Worm (Caenorhabditis elegans) whole organism, mixed stage, embryonic: ENCODE measurements around the gene Y55D5A.1.
A peak's percentile ranks its signal among the peaks of the same experiment; 100 is the strongest.

ENCODE experiments used
- M03D4.4 ChIP-seq: sonication (generic microtip); optimal IDR thresholded peaks from 2 replicates; lab custom pipeline; 2017; ENCODE audit warnings: mild to moderate bottlenecking, missing genetic modification characterization, missing compliant biosample characterization
- bed-3 ChIP-seq: fragments of 200-800 bp; sonication (Bioruptor generic); optimal IDR thresholded peaks from 3 replicates; lab custom pipeline; 2018; ENCODE audit warnings: mild to moderate bottlenecking, missing genetic modification characterization, moderate library complexity, missing compliant biosample characterization
- blmp-1 ChIP-seq: fragments of 150-350 bp; optimal IDR thresholded peaks from 2 replicates; lab custom pipeline; 2014; ENCODE audit warnings: missing biosample characterization, missing genetic modification characterization
- ceh-39 ChIP-seq: fragments of 150-350 bp; optimal IDR thresholded peaks from 2 replicates; lab custom pipeline; 2014; ENCODE audit warnings: missing biosample characterization, missing genetic modification characterization
- ceh-43 ChIP-seq: fragments of 200-800 bp; sonication (Bioruptor generic); optimal IDR thresholded peaks from 2 replicates; lab custom pipeline; 2018; ENCODE audit warnings: mild to moderate bottlenecking, missing genetic modification characterization, moderate library complexity, missing compliant biosample characterization
- ceh-83 ChIP-seq: fragments of 200-800 bp; sonication (Bioruptor generic); optimal IDR thresholded peaks from 2 replicates; lab custom pipeline; 2018; ENCODE audit warnings: mild to moderate bottlenecking, missing genetic modification characterization, missing compliant biosample characterization
- ces-1 ChIP-seq: fragments of 150-350 bp; optimal IDR thresholded peaks from 2 replicates; lab custom pipeline; 2014; ENCODE audit warnings: missing biosample characterization, missing genetic modification reagents, missing genetic modification characterization
- cnd-1 ChIP-seq: fragments of 200-800 bp; sonication (Bioruptor generic); optimal IDR thresholded peaks from 2 replicates; lab custom pipeline; 2018; ENCODE audit warnings: mild to moderate bottlenecking, missing genetic modification characterization, missing compliant biosample characterization
- drap-1 ChIP-seq: fragments of 200-800 bp; sonication (Bioruptor generic); optimal IDR thresholded peaks from 3 replicates; lab custom pipeline; 2018; ENCODE audit warnings: mild to moderate bottlenecking, missing genetic modification characterization, missing compliant biosample characterization
- elt-1 ChIP-seq: sonication (generic microtip); optimal IDR thresholded peaks from 2 replicates; lab custom pipeline; 2017; ENCODE audit warnings: missing genetic modification characterization, mild to moderate bottlenecking, missing compliant biosample characterization, antibody characterized with exemption, moderate library complexity, borderline replicate concordance; ENCODE audit not compliant: insufficient read depth
- elt-3 ChIP-seq: fragments of 150-350 bp; optimal IDR thresholded peaks from 2 replicates; lab custom pipeline; 2014; ENCODE audit warnings: missing biosample characterization, missing genetic modification characterization
- flh-1 ChIP-seq: fragments of 200-800 bp; sonication (Bioruptor generic); optimal IDR thresholded peaks from 2 replicates; lab custom pipeline; 2018; ENCODE audit warnings: mild to moderate bottlenecking, missing genetic modification characterization, moderate library complexity, missing compliant biosample characterization
- ham-2 ChIP-seq: fragments of 200-800 bp; sonication (Bioruptor generic); optimal IDR thresholded peaks from 2 replicates; lab custom pipeline; 2018; ENCODE audit warnings: mild to moderate bottlenecking, missing genetic modification characterization, missing compliant biosample characterization
- hlh-1 ChIP-seq: fragments of 150-350 bp; optimal IDR thresholded peaks from 2 replicates; lab custom pipeline; 2014; ENCODE audit warnings: missing biosample characterization, missing genetic modification reagents, missing genetic modification characterization
- lin-13 ChIP-seq: fragments of 150-350 bp; optimal IDR thresholded peaks from 2 replicates; lab custom pipeline; 2014; ENCODE audit warnings: missing biosample characterization, missing genetic modification characterization
- lsy-2 ChIP-seq: fragments of 150-350 bp; optimal IDR thresholded peaks from 2 replicates; lab custom pipeline; 2014; ENCODE audit warnings: missing biosample characterization, missing genetic modification characterization
- mab-5 ChIP-seq: fragments of 150-350 bp; optimal IDR thresholded peaks from 2 replicates; lab custom pipeline; 2014; ENCODE audit warnings: missing biosample characterization, missing genetic modification characterization
- mep-1 ChIP-seq: fragments of 150-350 bp; optimal IDR thresholded peaks from 2 replicates; lab custom pipeline; 2017; ENCODE audit warnings: missing biosample characterization, missing genetic modification reagents, missing genetic modification characterization, inconsistent platforms
- mls-2 ChIP-seq: sonication (generic microtip); optimal IDR thresholded peaks from 2 replicates; lab custom pipeline; 2016; ENCODE audit warnings: mild to moderate bottlenecking, missing genetic modification characterization, moderate library complexity, missing compliant biosample characterization
- nhr-237 ChIP-seq: fragments of 150-350 bp; optimal IDR thresholded peaks from 2 replicates; lab custom pipeline; 2014; ENCODE audit warnings: missing biosample characterization, missing genetic modification characterization
- nhr-76 ChIP-seq: sonication (generic microtip); optimal IDR thresholded peaks from 2 replicates; lab custom pipeline; 2017; ENCODE audit warnings: missing biosample characterization, missing genetic modification characterization
- pha-4 ChIP-seq: fragments of 150-350 bp; optimal IDR thresholded peaks from 2 replicates; lab custom pipeline; 2018; ENCODE audit warnings: missing biosample characterization, missing genetic modification reagents, missing genetic modification characterization
- sem-2 ChIP-seq: fragments of 200-800 bp; sonication (Bioruptor generic); optimal IDR thresholded peaks from 2 replicates; lab custom pipeline; 2018; ENCODE audit warnings: mild to moderate bottlenecking, missing genetic modification characterization, missing compliant biosample characterization
- sptf-1 ChIP-seq: sonication (generic microtip); optimal IDR thresholded peaks from 2 replicates; lab custom pipeline; 2017; ENCODE audit warnings: mild to moderate bottlenecking, missing genetic modification characterization, moderate library complexity, missing compliant biosample characterization
- tbx-8 ChIP-seq: fragments of 200-800 bp; sonication (Bioruptor generic); optimal IDR thresholded peaks from 2 replicates; lab custom pipeline; 2018; ENCODE audit warnings: mild to moderate bottlenecking, missing genetic modification characterization, moderate library complexity, missing compliant biosample characterization
- unc-120 ChIP-seq: sonication (generic microtip); optimal IDR thresholded peaks from 2 replicates; lab custom pipeline; 2017; ENCODE audit warnings: missing genetic modification characterization, missing compliant biosample characterization; ENCODE audit not compliant: poor library complexity, severe bottlenecking
- unc-39 ChIP-seq: fragments of 150-350 bp; optimal IDR thresholded peaks from 2 replicates; lab custom pipeline; 2014; ENCODE audit warnings: missing biosample characterization, missing genetic modification characterization
- unc-62 ChIP-seq: fragments of 150-350 bp; optimal IDR thresholded peaks from 2 replicates; lab custom pipeline; 2014; ENCODE audit warnings: missing biosample characterization, missing genetic modification reagents, missing genetic modification characterization
- zip-8 ChIP-seq: fragments of 150-350 bp; optimal IDR thresholded peaks from 2 replicates; lab custom pipeline; 2014; ENCODE audit warnings: missing biosample characterization, missing genetic modification characterization
- ztf-11 ChIP-seq: fragments of 150-350 bp; optimal IDR thresholded peaks from 2 replicates; lab custom pipeline; 2014; ENCODE audit warnings: missing biosample characterization, missing genetic modification characterization

Y55D5A.1 gene

DNA sequence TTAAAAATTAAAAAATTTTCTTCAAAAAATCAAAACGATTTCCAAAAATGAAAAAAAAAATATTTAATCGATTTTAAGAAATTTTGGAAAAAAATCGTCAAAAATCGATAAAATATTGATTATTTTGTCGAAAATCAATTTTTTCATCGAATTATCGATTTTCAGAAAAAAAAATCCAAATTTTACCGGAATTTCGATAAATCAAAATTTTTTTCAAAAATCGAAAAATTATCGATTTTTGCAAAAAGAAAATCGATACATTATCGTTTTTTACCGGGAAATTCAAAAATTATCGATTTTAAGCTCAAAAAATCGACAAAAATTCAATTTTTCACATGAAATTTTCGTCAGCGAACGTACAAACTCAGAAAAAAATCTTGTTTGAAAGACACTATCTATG is 13.1 kb downstream of the Y55D5A.1 start:
- TF ChIP-seq blmp-1 (no peak), sem-2 (GFP tag; lab: Kevin White, UChicago) (no peak), sptf-1 (tag; lab: Kevin White, UChicago) (no peak), nhr-76 (tag; lab: Kevin White, UChicago) (no peak), elt-1 (tag; lab: Kevin White, UChicago) (no peak), nhr-237 (tag; lab: Kevin White, UChicago) (no peak), elt-3 (tag; lab: Kevin White, UChicago) (no peak)

ce11 chrIII:3018822-3019221 is 36.6 kb downstream of the Y55D5A.1 start:
- TF ChIP-seq bed-3 (GFP tag; lab: Kevin White, UChicago) (no peak), ztf-11 (no peak), zip-8 (peak; percentile 99)

DNA sequence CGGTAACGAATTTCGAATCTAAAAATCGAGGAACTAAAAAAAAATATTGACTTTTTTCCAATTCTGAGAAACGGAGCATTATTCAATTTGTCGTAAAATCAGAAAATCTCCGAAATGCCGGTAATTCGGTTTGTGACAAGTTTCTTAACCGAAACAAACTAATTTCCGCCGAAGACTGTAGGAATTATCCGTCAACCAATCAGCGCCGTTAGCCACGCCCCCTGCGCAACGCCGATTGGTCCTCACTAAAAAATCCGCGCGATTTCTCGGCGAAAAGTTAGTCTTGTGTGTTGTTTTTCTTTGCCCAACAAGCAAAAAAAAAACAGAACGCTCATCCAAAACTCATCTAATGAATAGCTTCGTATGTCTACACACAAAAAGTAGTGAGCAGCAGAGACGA is 37.8 kb downstream of the Y55D5A.1 start:
- TF ChIP-seq tbx-8 (GFP tag; lab: Kevin White, UChicago) (no peak), hlh-1 (tag; lab: Kevin White, UChicago) (no peak), drap-1 (no peak), nhr-237 (tag; lab: Kevin White, UChicago) (no peak), ceh-83 (no peak), unc-39 (no peak), flh-1 (GFP tag; lab: Kevin White, UChicago) (no peak), bed-3 (GFP tag; lab: Kevin White, UChicago) (no peak), ces-1 (no peak), unc-62 (no peak), ham-2 (GFP tag; lab: Kevin White, UChicago) (no peak)
- TF ChIP-seq, all 35 proteins: peak for 0

- TF ChIP-seq zip-8 (peak; percentile 53), sptf-1 (tag; lab: Kevin White, UChicago) (no peak)
Measured at ce11 chrIII:3026679-3027078, 44.5 kb downstream of the Y55D5A.1 start.

- TF ChIP-seq pha-4 (tag; lab: Kevin White, UChicago) (no peak), bed-3 (GFP tag; lab: Kevin White, UChicago) (no peak), sptf-1 (tag; lab: Kevin White, UChicago) (no peak), mab-5 (tag; lab: Kevin White, UChicago) (no peak), elt-1 (tag; lab: Kevin White, UChicago) (no peak), mls-2 (tag; lab: Kevin White, UChicago) (no peak), unc-39 (no peak), lin-13 (tag; lab: Kevin White, UChicago) (no peak), ceh-43 (no peak), zip-8 (no peak), cnd-1 (no peak), M03D4.4 (tag; lab: Kevin White, UChicago) (no peak), unc-120 (tag; lab: Kevin White, UChicago) (no peak), sem-2 (GFP tag; lab: Kevin White, UChicago) (no peak)
Measured at ce11 chrIII:3029822-3030221, 47.6 kb downstream of the Y55D5A.1 start.

- no peak for TF ChIP-seq ceh-43
- no peak for TF ChIP-seq sem-2 (GFP tag; lab: Kevin White, UChicago)
Measured at ce11 chrIII:3031017-3031756, 49.0 kb downstream of the Y55D5A.1 start.

DNA sequence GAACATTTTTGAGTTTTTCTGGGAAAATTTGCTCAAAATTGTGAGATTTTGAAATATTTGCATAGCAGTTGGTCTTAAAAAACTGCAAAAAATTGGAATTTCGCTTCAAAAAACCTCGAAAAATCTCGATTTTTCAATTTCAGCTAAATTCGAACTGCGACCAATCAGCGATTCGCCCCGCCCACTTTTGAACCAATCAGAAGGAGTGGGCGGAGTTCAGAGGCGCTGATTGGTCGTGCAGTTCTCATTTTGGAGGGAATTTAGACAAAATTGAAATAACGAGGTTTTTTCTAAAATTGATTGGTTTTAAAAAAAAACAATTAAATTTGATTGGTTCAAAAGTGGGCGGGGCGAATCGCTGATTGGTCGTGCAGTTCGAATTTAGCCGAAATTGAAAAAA is 51.3 kb downstream of the Y55D5A.1 start:
- TF ChIP-seq hlh-1 (tag; lab: Kevin White, UChicago), result no peak
- no peak for TF ChIP-seq sem-2 (GFP tag; lab: Kevin White, UChicago)
- TF ChIP-seq zip-8, result no peak
- no peak for TF ChIP-seq nhr-76 (tag; lab: Kevin White, UChicago)
- TF ChIP-seq ceh-39, result no peak
- TF ChIP-seq flh-1 (GFP tag; lab: Kevin White, UChicago), result no peak
- no peak for TF ChIP-seq ztf-11
- no peak for TF ChIP-seq unc-39
- TF ChIP-seq drap-1, result no peak
- no peak for TF ChIP-seq ces-1
- no peak for TF ChIP-seq elt-3 (tag; lab: Kevin White, UChicago)
- TF ChIP-seq sptf-1 (tag; lab: Kevin White, UChicago), result no peak
- no peak for TF ChIP-seq nhr-237 (tag; lab: Kevin White, UChicago)
- TF ChIP-seq bed-3 (GFP tag; lab: Kevin White, UChicago), result no peak
- TF ChIP-seq mep-1 (tag; lab: Kevin White, UChicago), result no peak
- TF ChIP-seq unc-62, result no peak
- no peak for TF ChIP-seq lsy-2 (tag; lab: Kevin White, UChicago)
